Fruit fly (Drosophila melanogaster): ENCODE measurements around the gene Nup205.

The Nup205 gene

dm6 chrX:19844010-19844766, 7.8 kb upstream of the Nup205 start:
- TF ChIP-seq CG12071 (GFP tag; optimal IDR thresholded peaks at IDR 0.05): no peak
- no peak for TF ChIP-seq hbn (GFP tag; IDR thresholded peaks at IDR 0.05; ENCODE audit: partially characterized antibody)
- TF ChIP-seq TFAM (GFP tag; optimal IDR thresholded peaks at IDR 0.05): no peak
- TF ChIP-seq prd (optimal IDR thresholded peaks at IDR 0.05): no peak
- no peak for TF ChIP-seq prd (GFP tag; IDR thresholded peaks at IDR 0.05)
- peak; percentile 70; the same call in 2 of the 3 replicates for TF ChIP-seq so (GFP tag; IDR thresholded peaks at IDR 0.05)
- TF ChIP-seq sqz (GFP tag; optimal IDR thresholded peaks at IDR 0.05): no peak
- no peak for TF ChIP-seq CG2875 (GFP tag; optimal IDR thresholded peaks at IDR 0.05)
- no peak for TF ChIP-seq CG9215 (GFP tag; IDR thresholded peaks at IDR 0.05)
- peak; percentile 95 for TF ChIP-seq stwl (tag; optimal IDR thresholded peaks at IDR 0.05)
- no peak for TF ChIP-seq CG15269 (tag; optimal IDR thresholded peaks at IDR 0.05)
- no peak for TF ChIP-seq dati (GFP tag; IDR thresholded peaks at IDR 0.05)
- TF ChIP-seq Dll (GFP tag; IDR thresholded peaks at IDR 0.05; ENCODE audit: partially characterized antibody): 0 out of 4 replicates have a peak, but pooled peaks have one; percentile 23
- TF ChIP-seq CG10209 (GFP tag; optimal IDR thresholded peaks at IDR 0.05): no peak
- TF ChIP-seq Blimp-1 (GFP tag; optimal IDR thresholded peaks at IDR 0.05): no peak
- no peak for TF ChIP-seq mirr (GFP tag; optimal IDR thresholded peaks at IDR 0.05)
- TF ChIP-seq CG4617 (GFP tag; optimal IDR thresholded peaks at IDR 0.05; ENCODE audit: borderline replicate concordance): no peak
- TF ChIP-seq CG3407 (GFP tag; optimal IDR thresholded peaks at IDR 0.05): no peak
- TF ChIP-seq crol (GFP tag; IDR thresholded peaks at IDR 0.05): peak; percentile 69
- no peak for TF ChIP-seq CG6254 (GFP tag; optimal IDR thresholded peaks at IDR 0.05)
- TF ChIP-seq salm (tag; optimal IDR thresholded peaks at IDR 0.05): no peak
- no peak for TF ChIP-seq Elba2 (GFP tag; optimal IDR thresholded peaks at IDR 0.05)
- no peak for TF ChIP-seq Eip74EF (GFP tag; optimal IDR thresholded peaks at IDR 0.05)
- no peak for TF ChIP-seq CG42726 (GFP tag; IDR thresholded peaks at IDR 0.05; ENCODE audit: partially characterized antibody)
- TF ChIP-seq sug (tag; optimal IDR thresholded peaks at IDR 0.05): no peak
- TF ChIP-seq CG16863 (GFP tag; optimal IDR thresholded peaks at IDR 0.05): no peak
- TF ChIP-seq Hr78 (GFP tag; optimal IDR thresholded peaks at IDR 0.05): peak in 1 of 2 experiments; percentile 62
- TF ChIP-seq zf30C (GFP tag; optimal IDR thresholded peaks at IDR 0.05): no peak
- TF ChIP-seq dm (GFP tag; optimal IDR thresholded peaks at IDR 0.05): no peak
- TF ChIP-seq sr (GFP tag; IDR thresholded peaks at IDR 0.05): peak; percentile 87
- TF ChIP-seq wdn (GFP tag; IDR thresholded peaks at IDR 0.05): no peak
- TF ChIP-seq Atf3 (GFP tag; optimal IDR thresholded peaks at IDR 0.05): no peak
- TF ChIP-seq unpg (GFP tag; optimal IDR thresholded peaks at IDR 0.05): no peak
- no peak for TF ChIP-seq dysf (GFP tag; IDR thresholded peaks at IDR 0.05)
- TF ChIP-seq mld (GFP tag; IDR thresholded peaks at IDR 0.05; ENCODE audit: partially characterized antibody): no peak
- no peak for TF ChIP-seq gfzf (GFP tag; optimal IDR thresholded peaks at IDR 0.05)
- no peak for TF ChIP-seq Ravus (GFP tag; IDR thresholded peaks at IDR 0.05)
- 0 out of 3 replicates have a peak, but pooled peaks have one; percentile 16 for TF ChIP-seq zen2 (GFP tag; IDR thresholded peaks at IDR 0.05; ENCODE audit: partially characterized antibody)
- no peak for TF ChIP-seq kni (GFP tag; optimal IDR thresholded peaks at IDR 0.05)
- TF ChIP-seq Meics (GFP tag; optimal IDR thresholded peaks at IDR 0.05): no peak
- no peak for TF ChIP-seq pnt (GFP tag; optimal IDR thresholded peaks at IDR 0.05)
- TF ChIP-seq luna (GFP tag; optimal IDR thresholded peaks at IDR 0.05): no peak
- TF ChIP-seq CG11723 (GFP tag; optimal IDR thresholded peaks at IDR 0.05): no peak
- TF ChIP-seq CG12769 (tag; optimal IDR thresholded peaks at IDR 0.05): peak; percentile 58
- no peak for TF ChIP-seq YL-1 (GFP tag; optimal IDR thresholded peaks at IDR 0.05)
- 0 out of 3 replicates have a peak, but pooled peaks have one; percentile 9 for TF ChIP-seq CG2199 (GFP tag; IDR thresholded peaks at IDR 0.05)
- no peak for TF ChIP-seq CG10267 (tag; optimal IDR thresholded peaks at IDR 0.05)
- 0 out of 2 replicates have a peak, but pooled peaks have one; percentile 27 for TF ChIP-seq sna (GFP tag; IDR thresholded peaks at IDR 0.05; ENCODE audit: partially characterized antibody)

All from whole organism, embryonic.